Worm (Caenorhabditis elegans) whole organism, L3 larva: Measurements from ENCODE around the gene ZK1248.11.

ENCODE experiments used
- ama-1 ChIP-seq: fragments of 150-350 bp; optimal IDR thresholded peaks from 2 replicates; lab custom pipeline; 2018
- ceh-16 ChIP-seq: sonication (generic microtip); optimal IDR thresholded peaks from 2 replicates; lab custom pipeline; 2017; ENCODE audit warnings: missing biosample characterization, missing genetic modification characterization
- ceh-9 ChIP-seq: sonication (generic microtip); optimal IDR thresholded peaks from 2 replicates; lab custom pipeline; 2018; ENCODE audit warnings: missing biosample characterization, missing genetic modification characterization
- egl-5 ChIP-seq: fragments of 150-350 bp; optimal IDR thresholded peaks from 2 replicates; lab custom pipeline; 2017; ENCODE audit warnings: missing biosample characterization, missing genetic modification reagents, missing genetic modification characterization, inconsistent platforms
- elt-1 ChIP-seq: fragments of 150-350 bp; optimal IDR thresholded peaks from 2 replicates; lab custom pipeline; 2014; ENCODE audit warnings: missing biosample characterization, missing genetic modification characterization
- nhr-11 ChIP-seq: fragments of 150-350 bp; optimal IDR thresholded peaks from 2 replicates; lab custom pipeline; 2014; ENCODE audit warnings: missing biosample characterization, missing genetic modification characterization
- nhr-12 ChIP-seq: fragments of 150-350 bp; optimal IDR thresholded peaks from 2 replicates; lab custom pipeline; 2014; ENCODE audit warnings: missing biosample characterization, missing genetic modification characterization
- pha-4 ChIP-seq: fragments of 150-350 bp; optimal IDR thresholded peaks from 2 replicates; lab custom pipeline; 2014; ENCODE audit warnings: missing biosample characterization, missing genetic modification reagents, missing genetic modification characterization
- snpc-4 ChIP-seq: fragments of 150-350 bp; optimal IDR thresholded peaks from 2 replicates; lab custom pipeline; 2014; ENCODE audit warnings: missing biosample characterization, missing genetic modification characterization
- zag-1 ChIP-seq: fragments of 150-350 bp; optimal IDR thresholded peaks from 2 replicates; lab custom pipeline; 2014; ENCODE audit warnings: missing biosample characterization, missing genetic modification characterization

ce11 chrII:5827364-5827763 lies 1.0 kb downstream of the ZK1248.11 start, which contains the start of gene tbc-2:
- TF ChIP-seq pha-4 = no peak
- TF ChIP-seq elt-1 (tag; lab: Kevin White, UChicago) = no peak
- TF ChIP-seq snpc-4 (tag; lab: Kevin White, UChicago) = no peak
- TF ChIP-seq nhr-11 (tag; lab: Kevin White, UChicago) = no peak
- TF ChIP-seq nhr-12 (tag; lab: Kevin White, UChicago) = no peak
- no peak for TF ChIP-seq ceh-16 (tag; lab: Kevin White, UChicago)
- no peak for TF ChIP-seq ceh-9
- TF ChIP-seq egl-5 (tag; lab: Kevin White, UChicago) = no peak
- TF ChIP-seq ama-1 (lab: Kevin White, UChicago) = no peak
- TF ChIP-seq zag-1 (tag; lab: Kevin White, UChicago) = no peak
